ENCODE assay signal across 3 worm cellular contexts in the genomic region with DNA sequence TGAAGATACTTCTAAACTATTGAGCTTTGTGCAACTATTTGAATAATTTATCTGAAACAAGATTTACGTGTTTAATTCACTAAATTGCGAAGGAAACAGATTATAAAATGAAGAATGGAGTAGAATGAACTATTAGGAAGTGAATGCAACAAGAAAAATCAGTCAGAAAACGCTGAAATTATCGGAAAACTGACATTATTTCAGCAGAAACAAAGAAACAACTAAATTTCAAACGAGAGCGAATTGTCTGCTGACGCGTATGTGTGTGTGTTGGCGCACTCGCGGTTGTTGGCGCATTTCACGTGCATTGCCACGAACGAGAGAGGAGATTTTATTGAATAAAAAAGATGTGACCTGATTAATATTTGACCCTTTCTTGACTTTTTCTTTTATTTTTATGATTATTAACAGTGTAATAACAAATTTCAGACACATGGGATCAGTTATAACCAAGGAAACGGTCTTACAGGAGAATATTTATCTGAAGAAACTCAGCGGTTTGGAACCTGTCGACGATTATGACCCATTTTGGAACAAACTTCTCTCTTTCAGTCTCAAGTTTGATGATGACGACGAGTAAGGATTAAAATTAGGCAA.
A peak's percentile ranks its signal among the peaks of the same experiment; 100 is the strongest.
TF ChIP-seq lines count a peak whose summit lies in the region.

Gene trr-1 (minus strand): TSS at position 51 of the 597 bp plus-strand sequence.
Gene C47D12.2 (plus strand): TSS at position 430 of the 597 bp plus-strand sequence.

TF ChIP-seq in whole organism, L1 larva, 84 proteins besides CTCF, POLR2A, EP300 and RAD21 (continued from another document and continues in another):
- TF ChIP-seq C16A3.4 (tag; optimal IDR thresholded peaks at IDR 0.05; lab: Kevin White, UChicago) (peak; percentile 82), unc-86 (tag; optimal IDR thresholded peaks at IDR 0.05; lab: Kevin White, UChicago) (peak; percentile 48), mef-2 (tag; optimal IDR thresholded peaks at IDR 0.05; lab: Kevin White, UChicago) (no peak), aha-1 (tag; optimal IDR thresholded peaks at IDR 0.05; lab: Kevin White, UChicago) (no peak), ztf-4 (tag; optimal IDR thresholded peaks at IDR 0.05; lab: Kevin White, UChicago) (no peak), snpc-4 (tag; optimal IDR thresholded peaks at IDR 0.05; lab: Kevin White, UChicago) (no peak), nhr-237 (tag; optimal IDR thresholded peaks at IDR 0.05; lab: Kevin White, UChicago) (no peak), unc-62 (GFP tag; optimal IDR thresholded peaks at IDR 0.05; lab: Kevin White, UChicago) (no peak), F16B12.6 (tag; optimal IDR thresholded peaks at IDR 0.05; lab: Kevin White, UChicago) (peak; percentile 64), zag-1 (tag; optimal IDR thresholded peaks at IDR 0.05; lab: Kevin White, UChicago) (no peak), rnt-1 (tag; optimal IDR thresholded peaks at IDR 0.05; lab: Kevin White, UChicago) (peak; percentile 87), mab-9 (GFP tag; IDR thresholded peaks at IDR 0.05; lab: Robert Waterston, UW) (no peak), aly-2 (tag; optimal IDR thresholded peaks at IDR 0.05; lab: Kevin White, UChicago) (peak; percentile 49), ztf-11 (tag; optimal IDR thresholded peaks at IDR 0.05; lab: Kevin White, UChicago) (peak in 1 of 2 experiments; percentile 28), hlh-17 (GFP tag; optimal IDR thresholded peaks at IDR 0.05; lab: Kevin White, UChicago; ENCODE audit: borderline replicate concordance) (no peak), nhr-11 (tag; optimal IDR thresholded peaks at IDR 0.05; lab: Kevin White, UChicago) (no peak), isw-1 (GFP tag; IDR thresholded peaks at IDR 0.05; lab: Robert Waterston, UW) (peak; percentile 47), swsn-7 (tag; optimal IDR thresholded peaks at IDR 0.05; lab: Kevin White, UChicago) (peak; percentile 68), Y116A8C.19 (tag; optimal IDR thresholded peaks at IDR 0.05; lab: Kevin White, UChicago; ENCODE audit: borderline replicate concordance) (no peak), tbx-2 (tag; optimal IDR thresholded peaks at IDR 0.05; lab: Kevin White, UChicago) (no peak), dsc-1 (tag; optimal IDR thresholded peaks at IDR 0.05; lab: Kevin White, UChicago) (no peak), egl-27 (tag; optimal IDR thresholded peaks at IDR 0.05; lab: Kevin White, UChicago) (no peak), unc-98 (GFP tag; IDR thresholded peaks at IDR 0.05; lab: Robert Waterston, UW) (no peak), lir-3 (tag; optimal IDR thresholded peaks at IDR 0.05; lab: Kevin White, UChicago; ENCODE audit: poor library complexity) (peak; percentile 36), nhr-71 (tag; optimal IDR thresholded peaks at IDR 0.05; lab: Kevin White, UChicago) (no peak), sup-37 (GFP tag; optimal IDR thresholded peaks at IDR 0.05; lab: Kevin White, UChicago) (no peak), ama-1 (optimal IDR thresholded peaks at IDR 0.05; lab: Kevin White, UChicago) (peak; percentile 37), pax-3 (tag; optimal IDR thresholded peaks at IDR 0.05; lab: Kevin White, UChicago) (no peak), sptf-1 (tag; optimal IDR thresholded peaks at IDR 0.05; lab: Kevin White, UChicago) (no peak), snu-23 (GFP tag; optimal IDR thresholded peaks at IDR 0.05; lab: Kevin White, UChicago) (peak; percentile 82), dpl-1 (GFP tag; optimal IDR thresholded peaks at IDR 0.05; lab: Kevin White, UChicago) (peak; percentile 81 to 88 (median 87)), nhr-77 (tag; optimal IDR thresholded peaks at IDR 0.05; lab: Kevin White, UChicago) (peak; percentile 26), nhr-85 (tag; lab: Kevin White, UChicago) (peak; percentile 80), nhr-84 (tag; optimal IDR thresholded peaks at IDR 0.05; lab: Kevin White, UChicago) (no peak), ceh-88 (GFP tag; IDR thresholded peaks at IDR 0.05; lab: Robert Waterston, UW) (no peak), elt-2 (tag; optimal IDR thresholded peaks at IDR 0.05; lab: Kevin White, UChicago) (peak; percentile 5), pqm-1 (tag; optimal IDR thresholded peaks at IDR 0.05; lab: Kevin White, UChicago) (no peak), unc-130 (tag; optimal IDR thresholded peaks at IDR 0.05; lab: Kevin White, UChicago) (peak; percentile 24), fkh-4 (tag; optimal IDR thresholded peaks at IDR 0.05; lab: Kevin White, UChicago; ENCODE audit: borderline replicate concordance) (peak; percentile 14), lsy-2 (tag; optimal IDR thresholded peaks at IDR 0.05; lab: Kevin White, UChicago) (peak in 1 of 2 experiments; percentile 84), xbp-1 (tag; optimal IDR thresholded peaks at IDR 0.05; lab: Kevin White, UChicago) (peak; percentile 79), sox-4 (tag; optimal IDR thresholded peaks at IDR 0.05; lab: Kevin White, UChicago) (no peak)

TF ChIP-seq in whole organism, L3 larva, 47 proteins besides CTCF, POLR2A, EP300 and RAD21 (continued from another document):
- TF ChIP-seq ceh-9 (tag; optimal IDR thresholded peaks at IDR 0.05; lab: Kevin White, UChicago) (no peak), nhr-25 (tag; optimal IDR thresholded peaks at IDR 0.05; lab: Kevin White, UChicago) (peak; percentile 78), fkh-10 (GFP tag; optimal IDR thresholded peaks at IDR 0.05; lab: Kevin White, UChicago) (no peak), ztf-11 (tag; optimal IDR thresholded peaks at IDR 0.05; lab: Kevin White, UChicago) (no peak), nhr-12 (tag; optimal IDR thresholded peaks at IDR 0.05; lab: Kevin White, UChicago) (no peak), fos-1 (tag; optimal IDR thresholded peaks at IDR 0.05; lab: Kevin White, UChicago) (no peak), hmg-11 (tag; optimal IDR thresholded peaks at IDR 0.05; lab: Kevin White, UChicago) (no peak), elt-2 (tag; optimal IDR thresholded peaks at IDR 0.05; lab: Kevin White, UChicago) (peak; percentile 40), snpc-4 (tag; optimal IDR thresholded peaks at IDR 0.05; lab: Kevin White, UChicago) (no peak), lin-39 (tag; optimal IDR thresholded peaks at IDR 0.05; lab: Kevin White, UChicago) (peak; percentile 22), nfya-1 (tag; optimal IDR thresholded peaks at IDR 0.05; lab: Kevin White, UChicago; ENCODE audit: insufficient read depth) (no peak), ceh-82 (tag; optimal IDR thresholded peaks at IDR 0.05; lab: Kevin White, UChicago) (no peak), nhr-28 (tag; optimal IDR thresholded peaks at IDR 0.05; lab: Kevin White, UChicago) (no peak), nhr-23 (tag; optimal IDR thresholded peaks at IDR 0.05; lab: Kevin White, UChicago) (peak; percentile 79), jun-1 (tag; optimal IDR thresholded peaks at IDR 0.05; lab: Kevin White, UChicago) (no peak), ceh-16 (tag; optimal IDR thresholded peaks at IDR 0.05; lab: Kevin White, UChicago) (no peak), lsy-12 (tag; optimal IDR thresholded peaks at IDR 0.05; lab: Kevin White, UChicago) (peak; percentile 10), ama-1 (optimal IDR thresholded peaks at IDR 0.05; lab: Kevin White, UChicago) (no peak), nhr-76 (tag; optimal IDR thresholded peaks at IDR 0.05; lab: Kevin White, UChicago) (no peak), nhr-11 (tag; optimal IDR thresholded peaks at IDR 0.05; lab: Kevin White, UChicago) (no peak), elt-3 (tag; optimal IDR thresholded peaks at IDR 0.05; lab: Kevin White, UChicago) (no peak), lin-15B (tag; optimal IDR thresholded peaks at IDR 0.05; lab: Kevin White, UChicago) (peak; percentile 81), nhr-237 (tag; optimal IDR thresholded peaks at IDR 0.05; lab: Kevin White, UChicago) (no peak), ZK546.5 (tag; optimal IDR thresholded peaks at IDR 0.05; lab: Kevin White, UChicago) (no peak), daf-12 (tag; optimal IDR thresholded peaks at IDR 0.05; lab: Kevin White, UChicago) (no peak), R02D3.7 (tag; optimal IDR thresholded peaks at IDR 0.05; lab: Kevin White, UChicago) (peak; percentile 79), sea-2 (GFP tag; optimal IDR thresholded peaks at IDR 0.05; lab: Kevin White, UChicago) (no peak), tbx-2 (tag; optimal IDR thresholded peaks at IDR 0.05; lab: Kevin White, UChicago) (no peak), pqm-1 (tag; optimal IDR thresholded peaks at IDR 0.05; lab: Kevin White, UChicago) (peak; percentile 23)

TF ChIP-seq in whole organism, young adult, 124 proteins besides CTCF, POLR2A, EP300 and RAD21 (continued from another document):
- TF ChIP-seq ama-1 (optimal IDR thresholded peaks at IDR 0.05; lab: Kevin White, UChicago) (no peak), ama-1 (GFP tag; optimal IDR thresholded peaks at IDR 0.05; lab: Kevin White, UChicago) (no peak), fkh-3 (tag; optimal IDR thresholded peaks at IDR 0.05; lab: Kevin White, UChicago) (no peak), hsf-1 (GFP tag; IDR thresholded peaks at IDR 0.05; lab: Robert Waterston, UW) (no peak), somi-1 (GFP tag; optimal IDR thresholded peaks at IDR 0.05; lab: Kevin White, UChicago) (no peak), him-1 (tag; optimal IDR thresholded peaks at IDR 0.05; lab: Kevin White, UChicago) (no peak), F33H1.4 (GFP tag; IDR thresholded peaks at IDR 0.05; lab: Robert Waterston, UW) (peak; percentile 50), tbp1 (GFP tag; optimal IDR thresholded peaks at IDR 0.05; lab: Kevin White, UChicago) (peak; percentile 35), lsl-1 (GFP tag; optimal IDR thresholded peaks at IDR 0.05; lab: Kevin White, UChicago) (peak; percentile 68), sdz-38 (tag; optimal IDR thresholded peaks at IDR 0.05; lab: Kevin White, UChicago) (no peak), ceh-58 (GFP tag; IDR thresholded peaks at IDR 0.05; lab: Robert Waterston, UW) (no peak), ceh-79 (tag; optimal IDR thresholded peaks at IDR 0.05; lab: Kevin White, UChicago) (no peak), bed-2 (GFP tag; IDR thresholded peaks at IDR 0.05; lab: Robert Waterston, UW) (no peak), efl-1 (GFP tag; optimal IDR thresholded peaks at IDR 0.05; lab: Kevin White, UChicago) (peak; percentile 43), xnd-1 (tag; optimal IDR thresholded peaks at IDR 0.05; lab: Kevin White, UChicago) (peak; percentile 18), attf-3 (GFP tag; conservative IDR thresholded peaks at IDR 0.05; lab: Robert Waterston, UW) (peak; percentile 56; the same call in 1 of the 2 replicates), snpc-4 (GFP tag; optimal IDR thresholded peaks at IDR 0.05; lab: Kevin White, UChicago) (no peak), snpc-4 (tag; optimal IDR thresholded peaks at IDR 0.05; lab: Kevin White, UChicago) (peak in 2 of 4 experiments; percentile 28 to 78), madf-8 (GFP tag; conservative IDR thresholded peaks at IDR 0.05; lab: Robert Waterston, UW) (no peak), F10E7.11 (tag; optimal IDR thresholded peaks at IDR 0.05; lab: Kevin White, UChicago) (no peak), F55B11.4 (tag; optimal IDR thresholded peaks at IDR 0.05; lab: Kevin White, UChicago; ENCODE audit: borderline replicate concordance, insufficient read depth) (no peak), ekl-4 (GFP tag; IDR thresholded peaks at IDR 0.05; lab: Robert Waterston, UW) (no peak), dox-1 (GFP tag; IDR thresholded peaks at IDR 0.05; lab: Robert Waterston, UW) (peak; percentile 82), F52B5.7 (tag; optimal IDR thresholded peaks at IDR 0.05; lab: Kevin White, UChicago) (no peak), F22D6.2 (tag; optimal IDR thresholded peaks at IDR 0.05; lab: Kevin White, UChicago) (no peak), hlh-26 (GFP tag; conservative IDR thresholded peaks at IDR 0.05; lab: Robert Waterston, UW) (no peak), cebp-1 (GFP tag; IDR thresholded peaks at IDR 0.05; lab: Robert Waterston, UW) (no peak), cebp-1 (tag; optimal IDR thresholded peaks at IDR 0.05; lab: Kevin White, UChicago) (no peak), D2030.7 (GFP tag; IDR thresholded peaks at IDR 0.05; lab: Robert Waterston, UW) (peak; percentile 34; the same call in 1 of the 2 replicates), lin-54 (GFP tag; optimal IDR thresholded peaks at IDR 0.05; lab: Kevin White, UChicago) (peak; percentile 83), tbx-9 (tag; optimal IDR thresholded peaks at IDR 0.05; lab: Kevin White, UChicago; ENCODE audit: borderline replicate concordance) (no peak), rec-8 (tag; optimal IDR thresholded peaks at IDR 0.05; lab: Kevin White, UChicago) (no peak), B0035.1 (tag; optimal IDR thresholded peaks at IDR 0.05; lab: Kevin White, UChicago) (no peak), snpc-3.4 (tag; optimal IDR thresholded peaks at IDR 0.05; lab: Kevin White, UChicago) (peak; percentile 5), snpc-1.1 (tag; optimal IDR thresholded peaks at IDR 0.05; lab: Kevin White, UChicago; ENCODE audit: insufficient read depth) (no peak), let-526 (GFP tag; IDR thresholded peaks at IDR 0.05; lab: Robert Waterston, UW) (no peak), sea-2 (GFP tag; IDR thresholded peaks at IDR 0.05; lab: Robert Waterston, UW) (no peak), B0261.1 (tag; optimal IDR thresholded peaks at IDR 0.05; lab: Kevin White, UChicago) (no peak), mcd-1 (GFP tag; IDR thresholded peaks at IDR 0.05; lab: Robert Waterston, UW) (peak; percentile 70), ccch-3 (GFP tag; optimal IDR thresholded peaks at IDR 0.05; lab: Kevin White, UChicago) (no peak)
